Worm (Caenorhabditis elegans): ENCODE measurements around the gene C08E3.13.

The C08E3.13 gene

ce11 chrII:1621795-1622194 is 10.3 kb downstream of the C08E3.13 start:
- no peak for TF ChIP-seq tbx-37 (GFP tag; conservative IDR thresholded peaks at IDR 0.05)
- TF ChIP-seq ama-1 (optimal IDR thresholded peaks at IDR 0.05), result no peak
- no peak for TF ChIP-seq tra-4 (tag; optimal IDR thresholded peaks at IDR 0.05)
- TF ChIP-seq tbx-11 (GFP tag; IDR thresholded peaks at IDR 0.05), result no peak
- no peak for TF ChIP-seq ceh-13 (GFP tag; optimal IDR thresholded peaks at IDR 0.05)
- TF ChIP-seq hmg-4 (GFP tag; optimal IDR thresholded peaks at IDR 0.05), result no peak
- no peak for TF ChIP-seq aly-1 (tag; optimal IDR thresholded peaks at IDR 0.05)
- no peak for TF ChIP-seq ceh-36 (tag; optimal IDR thresholded peaks at IDR 0.05)
- no peak for TF ChIP-seq ets-7 (tag; optimal IDR thresholded peaks at IDR 0.05)
- no peak for TF ChIP-seq F13C5.2 (tag; optimal IDR thresholded peaks at IDR 0.05)

ce11 chrII:1621180-1621579 is 10.9 kb downstream of the C08E3.13 start, which contains the start of gene fbxa-158:
fbxa-158 (minus strand) TSS chrII:1621280.
- no peak for TF ChIP-seq scrt-1 (GFP tag; IDR thresholded peaks at IDR 0.05)
- TF ChIP-seq ets-7 (tag; optimal IDR thresholded peaks at IDR 0.05), result no peak
- TF ChIP-seq ceh-36 (tag; optimal IDR thresholded peaks at IDR 0.05), result no peak
- no peak for TF ChIP-seq aly-1 (tag; optimal IDR thresholded peaks at IDR 0.05)
- TF ChIP-seq sea-1 (GFP tag; conservative IDR thresholded peaks at IDR 0.05), result no peak
- TF ChIP-seq B0310.2 (tag; optimal IDR thresholded peaks at IDR 0.05), result no peak
- no peak for TF ChIP-seq hnd-1 (tag; optimal IDR thresholded peaks at IDR 0.05)
- no peak for TF ChIP-seq hmbx-1 (tag; optimal IDR thresholded peaks at IDR 0.05)
- no peak for TF ChIP-seq hmg-4 (GFP tag; optimal IDR thresholded peaks at IDR 0.05)
- TF ChIP-seq ama-1 (optimal IDR thresholded peaks at IDR 0.05), result no peak
- no peak for TF ChIP-seq tbx-11 (GFP tag; IDR thresholded peaks at IDR 0.05)
- no peak for TF ChIP-seq tbx-37 (GFP tag; conservative IDR thresholded peaks at IDR 0.05)

- TF ChIP-seq ama-1 (optimal IDR thresholded peaks at IDR 0.05) (no peak), aly-1 (tag; optimal IDR thresholded peaks at IDR 0.05) (no peak), ceh-13 (GFP tag; optimal IDR thresholded peaks at IDR 0.05) (no peak), hnd-1 (tag; optimal IDR thresholded peaks at IDR 0.05) (no peak), tbx-37 (GFP tag; conservative IDR thresholded peaks at IDR 0.05) (no peak), scrt-1 (GFP tag; IDR thresholded peaks at IDR 0.05) (no peak)
These were observed 13.2 kb downstream of the C08E3.13 start, which contains the start of gene fbxa-166 for ce11 chrII:1618948-1619347. fbxa-166 (minus strand) TSS chrII:1619048.

- TF ChIP-seq B0310.2 (tag; optimal IDR thresholded peaks at IDR 0.05), result no peak
- no peak for TF ChIP-seq flt-1 (GFP tag; IDR thresholded peaks at IDR 0.05)
- no peak for TF ChIP-seq tbx-37 (GFP tag; conservative IDR thresholded peaks at IDR 0.05)
- TF ChIP-seq ama-1 (optimal IDR thresholded peaks at IDR 0.05), result no peak
- TF ChIP-seq pes-1 (GFP tag; IDR thresholded peaks at IDR 0.05), result no peak
- TF ChIP-seq tra-4 (tag; optimal IDR thresholded peaks at IDR 0.05), result no peak
- no peak for TF ChIP-seq ets-7 (tag; optimal IDR thresholded peaks at IDR 0.05)
- TF ChIP-seq scrt-1 (GFP tag; IDR thresholded peaks at IDR 0.05), result no peak
- TF ChIP-seq hmbx-1 (tag; optimal IDR thresholded peaks at IDR 0.05), result no peak
- TF ChIP-seq aly-1 (tag; optimal IDR thresholded peaks at IDR 0.05), result no peak
- no peak for TF ChIP-seq hnd-1 (tag; optimal IDR thresholded peaks at IDR 0.05)
- no peak for TF ChIP-seq hmg-4 (GFP tag; optimal IDR thresholded peaks at IDR 0.05)
- TF ChIP-seq ceh-36 (tag; optimal IDR thresholded peaks at IDR 0.05), result no peak
These were observed 15.7 kb downstream of the C08E3.13 start, which contains the start of gene fbxa-165 for ce11 chrII:1616382-1616781. fbxa-165 (minus strand) TSS chrII:1616482.

- no peak for TF ChIP-seq hnd-1 (tag; optimal IDR thresholded peaks at IDR 0.05)
- no peak for TF ChIP-seq tra-4 (tag; optimal IDR thresholded peaks at IDR 0.05)
- no peak for TF ChIP-seq ama-1 (optimal IDR thresholded peaks at IDR 0.05)
- no peak for TF ChIP-seq flt-1 (GFP tag; IDR thresholded peaks at IDR 0.05)
- TF ChIP-seq scrt-1 (GFP tag; IDR thresholded peaks at IDR 0.05), result no peak
- TF ChIP-seq hmg-4 (GFP tag; optimal IDR thresholded peaks at IDR 0.05), result no peak
- TF ChIP-seq B0310.2 (tag; optimal IDR thresholded peaks at IDR 0.05), result no peak
- no peak for TF ChIP-seq ets-7 (tag; optimal IDR thresholded peaks at IDR 0.05)
- no peak for TF ChIP-seq F13C5.2 (tag; optimal IDR thresholded peaks at IDR 0.05)
- TF ChIP-seq ceh-36 (tag; optimal IDR thresholded peaks at IDR 0.05), result no peak
- TF ChIP-seq sea-1 (GFP tag; conservative IDR thresholded peaks at IDR 0.05), result no peak
- no peak for TF ChIP-seq hmbx-1 (tag; optimal IDR thresholded peaks at IDR 0.05)
These were observed 18.1 kb downstream of the C08E3.13 start, which contains the start of gene fbxa-164 for ce11 chrII:1613972-1614371. fbxa-164 (minus strand) TSS chrII:1614072.

- no peak for TF ChIP-seq flt-1 (GFP tag; IDR thresholded peaks at IDR 0.05)
- TF ChIP-seq hmg-4 (GFP tag; optimal IDR thresholded peaks at IDR 0.05), result no peak
- TF ChIP-seq B0310.2 (tag; optimal IDR thresholded peaks at IDR 0.05), result no peak
- TF ChIP-seq pes-1 (GFP tag; IDR thresholded peaks at IDR 0.05), result no peak
- TF ChIP-seq scrt-1 (GFP tag; IDR thresholded peaks at IDR 0.05), result no peak
- TF ChIP-seq hmbx-1 (tag; optimal IDR thresholded peaks at IDR 0.05), result no peak
- TF ChIP-seq tra-4 (tag; optimal IDR thresholded peaks at IDR 0.05), result no peak
These were observed 21.5 kb downstream of the C08E3.13 start, which contains the start of gene fbxa-163 for ce11 chrII:1610630-1611029. fbxa-163 (minus strand) TSS chrII:1610730.

- TF ChIP-seq sea-1 (GFP tag; conservative IDR thresholded peaks at IDR 0.05) (no peak), scrt-1 (GFP tag; IDR thresholded peaks at IDR 0.05) (no peak), pes-1 (GFP tag; IDR thresholded peaks at IDR 0.05) (no peak)
These were observed 23.2 kb downstream of the C08E3.13 start for ce11 chrII:1608915-1609314.

ce11 chrII:1607575-1607974 is 24.5 kb downstream of the C08E3.13 start:
- no peak for TF ChIP-seq ceh-36 (tag; optimal IDR thresholded peaks at IDR 0.05)
- TF ChIP-seq aly-1 (tag; optimal IDR thresholded peaks at IDR 0.05), result no peak
- no peak for TF ChIP-seq scrt-1 (GFP tag; IDR thresholded peaks at IDR 0.05)
- no peak for TF ChIP-seq hmg-4 (GFP tag; optimal IDR thresholded peaks at IDR 0.05)
- no peak for TF ChIP-seq hmbx-1 (tag; optimal IDR thresholded peaks at IDR 0.05)
- no peak for TF ChIP-seq pes-1 (GFP tag; IDR thresholded peaks at IDR 0.05)
- TF ChIP-seq flt-1 (GFP tag; IDR thresholded peaks at IDR 0.05), result no peak
- no peak for TF ChIP-seq F13C5.2 (tag; optimal IDR thresholded peaks at IDR 0.05)
- no peak for TF ChIP-seq tbx-11 (GFP tag; IDR thresholded peaks at IDR 0.05)
- TF ChIP-seq ets-7 (tag; optimal IDR thresholded peaks at IDR 0.05), result no peak
- TF ChIP-seq tbx-37 (GFP tag; conservative IDR thresholded peaks at IDR 0.05), result no peak
- no peak for TF ChIP-seq ceh-13 (GFP tag; optimal IDR thresholded peaks at IDR 0.05)
- no peak for TF ChIP-seq hnd-1 (tag; optimal IDR thresholded peaks at IDR 0.05)
- TF ChIP-seq sea-1 (GFP tag; conservative IDR thresholded peaks at IDR 0.05), result no peak
- TF ChIP-seq B0310.2 (tag; optimal IDR thresholded peaks at IDR 0.05), result no peak
- TF ChIP-seq tra-4 (tag; optimal IDR thresholded peaks at IDR 0.05), result no peak
- no peak for TF ChIP-seq ama-1 (optimal IDR thresholded peaks at IDR 0.05)
